Worm (Caenorhabditis elegans) whole organism, mixed stage, embryonic: ENCODE results near the gene T14G8.6.

Experiments
- ceh-43 ChIP-seq: fragments of 200-800 bp; sonication (Bioruptor generic); optimal IDR thresholded peaks from 2 replicates; lab custom pipeline; 2018; ENCODE audit warnings: mild to moderate bottlenecking, missing genetic modification characterization, moderate library complexity, missing compliant biosample characterization
- mep-1 ChIP-seq: fragments of 150-350 bp; optimal IDR thresholded peaks from 2 replicates; lab custom pipeline; 2017; ENCODE audit warnings: missing biosample characterization, missing genetic modification reagents, missing genetic modification characterization, inconsistent platforms
- pha-4 ChIP-seq: fragments of 150-350 bp; optimal IDR thresholded peaks from 2 replicates; lab custom pipeline; 2018; ENCODE audit warnings: missing biosample characterization, missing genetic modification reagents, missing genetic modification characterization
- sem-2 ChIP-seq: fragments of 200-800 bp; sonication (Bioruptor generic); optimal IDR thresholded peaks from 2 replicates; lab custom pipeline; 2018; ENCODE audit warnings: mild to moderate bottlenecking, missing genetic modification characterization, missing compliant biosample characterization
- ztf-11 ChIP-seq: fragments of 150-350 bp; optimal IDR thresholded peaks from 2 replicates; lab custom pipeline; 2014; ENCODE audit warnings: missing biosample characterization, missing genetic modification characterization

DNA sequence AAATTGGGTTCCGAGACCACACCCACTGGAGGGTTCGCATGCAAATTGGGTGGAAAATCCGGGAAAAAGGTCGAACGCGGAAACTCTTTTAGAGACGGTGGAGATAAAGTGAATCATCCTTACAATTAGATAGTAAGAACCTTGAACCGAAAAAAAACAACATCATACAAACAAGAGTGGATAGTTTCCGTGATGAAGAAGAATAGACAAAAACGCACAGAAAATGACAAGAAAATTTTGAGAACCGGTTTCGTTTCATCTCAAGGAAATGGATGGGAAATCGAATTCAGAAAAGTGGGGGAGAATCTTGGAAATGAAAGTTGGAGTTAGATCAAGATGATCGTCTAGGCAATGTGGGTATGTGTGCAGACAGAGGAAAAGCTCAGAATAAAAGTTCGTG is 47.3 kb downstream of the T14G8.6 start:
- TF ChIP-seq ztf-11 (tag; lab: Kevin White, UChicago) (no peak), sem-2 (GFP tag; lab: Kevin White, UChicago) (no peak), mep-1 (tag; lab: Kevin White, UChicago) (no peak), pha-4 (tag; lab: Kevin White, UChicago) (no peak), ceh-43 (GFP tag; lab: Kevin White, UChicago) (no peak)
